Worm (Caenorhabditis elegans) whole organism, L3 larva: Measurements from ENCODE around the gene F23H11.7.

Experiments used
- nhr-11 ChIP-seq: fragments of 150-350 bp; optimal IDR thresholded peaks from 2 replicates; lab custom pipeline; 2014; ENCODE audit warnings: missing biosample characterization, missing genetic modification characterization
- nhr-25 ChIP-seq: sonication (generic microtip); optimal IDR thresholded peaks from 2 replicates; lab custom pipeline; 2017; ENCODE audit warnings: missing biosample characterization, missing genetic modification characterization
- ztf-11 ChIP-seq: fragments of 150-350 bp; optimal IDR thresholded peaks from 2 replicates; lab custom pipeline; 2014; ENCODE audit warnings: missing biosample characterization, missing genetic modification characterization

ce11 chrIII:907311-907710 lies 11.9 kb downstream of the F23H11.7 start, which contains the start of gene F23H11.4:
- TF ChIP-seq nhr-25 (tag; lab: Kevin White, UChicago) (no peak), ztf-11 (no peak), nhr-11 (no peak)
